Worm (Caenorhabditis elegans): ENCODE data around the gene F38H4.3.

DNA sequence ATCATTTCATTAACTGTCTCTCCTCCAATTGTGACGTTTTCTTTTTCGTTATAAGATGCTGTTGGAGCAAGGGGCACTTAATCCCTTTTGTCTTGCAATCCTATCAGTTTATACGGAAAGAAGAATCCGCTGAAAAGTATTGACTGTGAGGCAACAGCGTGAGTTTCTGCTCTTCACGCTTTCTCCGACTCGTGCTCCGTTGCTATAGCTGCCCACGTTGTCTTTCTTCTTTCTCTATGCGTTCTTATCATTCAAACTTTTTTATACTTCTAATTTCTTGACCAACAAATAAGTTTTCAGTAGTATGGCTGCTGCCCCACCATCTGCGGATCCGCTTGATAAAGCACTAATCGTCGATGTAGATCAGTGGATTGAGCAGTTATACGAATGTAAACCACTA, 15.9 kb downstream of the F38H4.3 start, which contains the start of gene let-92:
- no peak for TF ChIP-seq tbx-37 (GFP tag; conservative IDR thresholded peaks at IDR 0.05)
- no peak for TF ChIP-seq ets-7 (tag; optimal IDR thresholded peaks at IDR 0.05)
- TF ChIP-seq pes-1 (GFP tag; IDR thresholded peaks at IDR 0.05): no peak
- TF ChIP-seq ama-1 (optimal IDR thresholded peaks at IDR 0.05): no peak
- no peak for TF ChIP-seq hnd-1 (tag; optimal IDR thresholded peaks at IDR 0.05)
- no peak for TF ChIP-seq flt-1 (GFP tag; IDR thresholded peaks at IDR 0.05)
- no peak for TF ChIP-seq tbx-11 (GFP tag; IDR thresholded peaks at IDR 0.05)
- TF ChIP-seq hmg-4 (GFP tag; optimal IDR thresholded peaks at IDR 0.05): no peak
- TF ChIP-seq sea-1 (GFP tag; conservative IDR thresholded peaks at IDR 0.05): no peak
- no peak for TF ChIP-seq tra-4 (tag; optimal IDR thresholded peaks at IDR 0.05)
- TF ChIP-seq scrt-1 (GFP tag; IDR thresholded peaks at IDR 0.05): no peak
- no peak for TF ChIP-seq aly-1 (tag; optimal IDR thresholded peaks at IDR 0.05)

Measured in whole organism, early embryonic.